Fruit fly (Drosophila melanogaster) whole organism, embryonic: ENCODE results near the gene Sf3b1.

ENCODE experiments used
- Atf3 ChIP-seq: fragments of 200-800 bp; sonication (Bioruptor generic); optimal IDR thresholded peaks from 3 replicates; lab custom pipeline; 2016; ENCODE audit warnings: missing biosample characterization, missing genetic modification characterization
- CG11085 ChIP-seq: fragments of 200-800 bp; sonication (Bioruptor generic); IDR thresholded peaks from 2 replicates; pipeline ENCODE4 v1.3.6; 2022; ENCODE audit warnings: missing biosample characterization, missing genetic modification characterization
- CG12391 ChIP-seq: fragments of 200-800 bp; sonication (Bioruptor generic); optimal IDR thresholded peaks from 3 replicates; lab custom pipeline; 2018; ENCODE audit warnings: missing biosample characterization, mild to moderate bottlenecking, missing genetic modification characterization, moderate library complexity
- CG1529 ChIP-seq: fragments of 200-800 bp; sonication (Bioruptor generic); optimal IDR thresholded peaks from 3 replicates; lab custom pipeline; 2018; ENCODE audit warnings: missing biosample characterization, missing genetic modification characterization
- CG1602 ChIP-seq: fragments of 200-800 bp; sonication (Bioruptor generic); optimal IDR thresholded peaks from 3 replicates; lab custom pipeline; 2016; ENCODE audit warnings: missing biosample characterization, missing genetic modification characterization
- CG17328 ChIP-seq: fragments of 200-800 bp; sonication (Bioruptor generic); IDR thresholded peaks from 2 replicates; pipeline ENCODE4 v1.3.6; 2022; ENCODE audit warnings: missing biosample characterization, missing genetic modification characterization
- CG17829 ChIP-seq: fragments of 200-800 bp; optimal IDR thresholded peaks from 2 replicates; lab custom pipeline; 2019; ENCODE audit warnings: missing biosample characterization, mild to moderate bottlenecking, missing genetic modification characterization, moderate library complexity
- CG1832 ChIP-seq: fragments of 200-800 bp; sonication (Bioruptor generic); optimal IDR thresholded peaks from 2 replicates; lab custom pipeline; 2017; ENCODE audit warnings: missing biosample characterization, mild to moderate bottlenecking, missing genetic modification characterization, inconsistent platforms
- CG2120 ChIP-seq: fragments of 200-800 bp; sonication (Bioruptor generic); optimal IDR thresholded peaks from 3 replicates; lab custom pipeline; 2016; ENCODE audit warnings: missing biosample characterization, missing genetic modification characterization
- CG2712 ChIP-seq: fragments of 200-800 bp; optimal IDR thresholded peaks from 3 replicates; lab custom pipeline; 2019; ENCODE audit warnings: missing biosample characterization, mild to moderate bottlenecking, missing genetic modification characterization, moderate library complexity
- CG3847 ChIP-seq: fragments of 200-800 bp; sonication (Bioruptor generic); IDR thresholded peaks from 2 replicates; pipeline ENCODE4 v1.3.6; 2022; ENCODE audit warnings: missing biosample characterization, missing genetic modification characterization
- CG42726 ChIP-seq: fragments of 200-800 bp; sonication (Bioruptor generic); IDR thresholded peaks from 2 replicates; pipeline ENCODE4 v1.3.6; 2022; ENCODE audit warnings: missing biosample characterization, missing genetic modification characterization; ENCODE audit not compliant: partially characterized antibody
- CG4360 ChIP-seq: fragments of 200-800 bp; sonication (Bioruptor generic); IDR thresholded peaks from 2 replicates; pipeline ENCODE4 v1.3.6; 2022; ENCODE audit warnings: missing biosample characterization, missing genetic modification characterization
- CG4404 ChIP-seq: fragments of 200-800 bp; sonication (Bioruptor generic); IDR thresholded peaks from 2 replicates; pipeline ENCODE4 v1.3.6; 2022; ENCODE audit warnings: missing biosample characterization, missing genetic modification characterization
- CG4854 ChIP-seq: fragments of 200-800 bp; sonication (Bioruptor generic); optimal IDR thresholded peaks from 2 replicates; lab custom pipeline; 2016; ENCODE audit warnings: missing biosample characterization, missing genetic modification characterization, inconsistent platforms
- CG6654 ChIP-seq: fragments of 200-800 bp; sonication (Bioruptor generic); optimal IDR thresholded peaks from 2 replicates; lab custom pipeline; 2017; ENCODE audit warnings: missing biosample characterization, mild to moderate bottlenecking, missing genetic modification characterization
- CG7745 ChIP-seq: fragments of 200-800 bp; sonication (Bioruptor generic); optimal IDR thresholded peaks from 2 replicates; lab custom pipeline; 2018; ENCODE audit warnings: missing biosample characterization, mild to moderate bottlenecking, missing genetic modification characterization, moderate library complexity
- CG7987 ChIP-seq: fragments of 200-800 bp; sonication (Bioruptor generic); optimal IDR thresholded peaks from 2 replicates; lab custom pipeline; 2018; ENCODE audit warnings: missing biosample characterization, mild to moderate bottlenecking, missing genetic modification characterization, moderate library complexity
- CG8765 ChIP-seq: fragments of 200-800 bp; sonication (Bioruptor generic); IDR thresholded peaks from 2 replicates; pipeline ENCODE4 v1.3.6; 2022; ENCODE audit warnings: missing biosample characterization, missing genetic modification characterization
- CG9797 ChIP-seq: fragments of 200-800 bp; sonication (Bioruptor generic); optimal IDR thresholded peaks from 3 replicates; lab custom pipeline; 2018; ENCODE audit warnings: missing biosample characterization, mild to moderate bottlenecking, missing genetic modification characterization
- CG9876 ChIP-seq: fragments of 200-800 bp; sonication (Bioruptor generic); optimal IDR thresholded peaks from 2 replicates; lab custom pipeline; 2016; ENCODE audit warnings: missing biosample characterization, missing genetic modification characterization
- Chrac-16 ChIP-seq: fragments of 200-800 bp; sonication (Bioruptor generic); optimal IDR thresholded peaks from 3 replicates; lab custom pipeline; 2016; ENCODE audit warnings: missing biosample characterization, missing genetic modification characterization
- Dip3 ChIP-seq: fragments of 200-800 bp; sonication (Bioruptor generic); optimal IDR thresholded peaks from 3 replicates; lab custom pipeline; 2016; ENCODE audit warnings: missing biosample characterization, missing genetic modification characterization
- Doc3 ChIP-seq: fragments of 200-800 bp; sonication (Bioruptor generic); IDR thresholded peaks from 3 replicates; pipeline ENCODE4 v1.3.6; 2022; ENCODE audit warnings: missing biosample characterization, missing genetic modification characterization; ENCODE audit not compliant: partially characterized antibody
- Dp ChIP-seq: fragments of 200-800 bp; sonication (Bioruptor generic); optimal IDR thresholded peaks from 2 replicates; lab custom pipeline; 2018; ENCODE audit warnings: missing biosample characterization, mild to moderate bottlenecking, missing genetic modification characterization, moderate library complexity
- Ets65A ChIP-seq: fragments of 200-800 bp; sonication (Bioruptor generic); peaks from one replicate; lab custom pipeline; 2016; ENCODE audit warnings: missing biosample characterization, missing genetic modification characterization
- MTF-1 ChIP-seq: fragments of 200-800 bp; sonication (Bioruptor generic); optimal IDR thresholded peaks from 2 replicates; lab custom pipeline; 2018; ENCODE audit warnings: missing biosample characterization, mild to moderate bottlenecking, missing genetic modification characterization, borderline replicate concordance
- Myb ChIP-seq: fragments of 200-800 bp; sonication (Bioruptor generic); optimal IDR thresholded peaks from 2 replicates; lab custom pipeline; 2016; ENCODE audit warnings: missing biosample characterization, missing genetic modification characterization
- Ravus ChIP-seq: fragments of 200-800 bp; sonication (Bioruptor generic); IDR thresholded peaks from 2 replicates; pipeline ENCODE4 v1.3.6; 2022; ENCODE audit warnings: missing biosample characterization, missing genetic modification characterization
- Rfx ChIP-seq: fragments of 200-800 bp; sonication (Bioruptor generic); IDR thresholded peaks from 2 replicates; pipeline ENCODE4 v1.3.6; 2022; ENCODE audit warnings: missing biosample characterization, missing genetic modification characterization
- Rx ChIP-seq: fragments of 200-800 bp; sonication (Bioruptor generic); IDR thresholded peaks from 2 replicates; pipeline ENCODE4 v1.3.6; 2022; ENCODE audit warnings: missing biosample characterization, missing genetic modification characterization
- Scr ChIP-seq: fragments of 200-800 bp; sonication (Bioruptor generic); IDR thresholded peaks from 2 replicates; pipeline ENCODE4 v1.3.6; 2022; ENCODE audit warnings: missing biosample characterization, missing genetic modification characterization; ENCODE audit not compliant: partially characterized antibody
- Sry-β ChIP-seq: fragments of 200-800 bp; sonication (Bioruptor generic); optimal IDR thresholded peaks from 2 replicates; lab custom pipeline; 2018; ENCODE audit warnings: missing biosample characterization, mild to moderate bottlenecking, missing genetic modification characterization, moderate library complexity
- ato ChIP-seq: fragments of 200-800 bp; sonication (Bioruptor generic); IDR thresholded peaks from 2 replicates; pipeline ENCODE4 v1.3.6; 2022; ENCODE audit warnings: missing biosample characterization, missing genetic modification characterization; ENCODE audit not compliant: partially characterized antibody
- bcd ChIP-seq: fragments of 200-800 bp; sonication (Bioruptor generic); optimal IDR thresholded peaks from 2 replicates; lab custom pipeline; 2017; ENCODE audit warnings: missing biosample characterization, mild to moderate bottlenecking, missing genetic modification characterization
- br ChIP-seq: fragments of >200 bp; optimal IDR thresholded peaks from 2 replicates; lab custom pipeline; 2017
- cg ChIP-seq: fragments of 200-800 bp; sonication (Bioruptor generic); optimal IDR thresholded peaks from 3 replicates; lab custom pipeline; 2019; ENCODE audit warnings: missing biosample characterization, mild to moderate bottlenecking, missing genetic modification characterization, moderate library complexity
- ci ChIP-seq: fragments of 200-800 bp; sonication (Bioruptor generic); IDR thresholded peaks from 3 replicates; pipeline ENCODE4 v1.3.6; 2022; ENCODE audit warnings: missing biosample characterization, missing genetic modification characterization
- dm ChIP-seq: fragments of 200-800 bp; sonication (Bioruptor generic); optimal IDR thresholded peaks from 3 replicates; lab custom pipeline; 2016; ENCODE audit warnings: missing biosample characterization, missing genetic modification characterization
- fd64A ChIP-seq: fragments of 200-800 bp; sonication (Bioruptor generic); optimal IDR thresholded peaks from 3 replicates; lab custom pipeline; 2018; ENCODE audit warnings: missing biosample characterization, mild to moderate bottlenecking, missing genetic modification characterization
- fd96Cb ChIP-seq: fragments of 200-800 bp; sonication (Bioruptor generic); optimal IDR thresholded peaks from 2 replicates; lab custom pipeline; 2018; ENCODE audit warnings: missing biosample characterization, mild to moderate bottlenecking, missing genetic modification characterization, moderate library complexity
- gro ChIP-seq: fragments of 200-800 bp; sonication (Bioruptor generic); optimal IDR thresholded peaks from 2 replicates; lab custom pipeline; 2016; ENCODE audit warnings: missing biosample characterization, missing genetic modification characterization
- gsb ChIP-seq: fragments of 200-800 bp; sonication (Bioruptor generic); IDR thresholded peaks from 2 replicates; pipeline ENCODE4 v1.3.6; 2022; ENCODE audit warnings: missing biosample characterization, missing genetic modification characterization
- gsb-n ChIP-seq: fragments of 200-800 bp; sonication (Bioruptor generic); optimal IDR thresholded peaks from 3 replicates; lab custom pipeline; 2018; ENCODE audit warnings: missing biosample characterization, mild to moderate bottlenecking, missing genetic modification characterization
- klu ChIP-seq: fragments of 200-800 bp; sonication (Bioruptor generic); IDR thresholded peaks from 2 replicates; pipeline ENCODE4 v1.3.6; 2022; ENCODE audit warnings: missing biosample characterization, missing genetic modification characterization
- oc ChIP-seq: fragments of 200-800 bp; sonication (Bioruptor generic); optimal IDR thresholded peaks from 2 replicates; lab custom pipeline; 2018; ENCODE audit warnings: missing biosample characterization, mild to moderate bottlenecking, missing genetic modification characterization, moderate library complexity
- tap ChIP-seq: fragments of 200-800 bp; optimal IDR thresholded peaks from 3 replicates; lab custom pipeline; 2019; ENCODE audit warnings: missing biosample characterization, mild to moderate bottlenecking, missing genetic modification characterization, moderate library complexity
- unc-4 ChIP-seq: fragments of 200-800 bp; sonication (Bioruptor generic); IDR thresholded peaks from 2 replicates; pipeline ENCODE4 v1.3.6; 2022; ENCODE audit warnings: missing biosample characterization, missing genetic modification characterization; ENCODE audit not compliant: partially characterized antibody
- unpg ChIP-seq: fragments of 200-800 bp; sonication (Bioruptor generic); optimal IDR thresholded peaks from 3 replicates; lab custom pipeline; 2018; ENCODE audit warnings: missing biosample characterization, mild to moderate bottlenecking, missing genetic modification characterization, moderate library complexity
- wor ChIP-seq: fragments of 200-800 bp; sonication (Bioruptor generic); IDR thresholded peaks from 2 replicates; pipeline ENCODE4 v1.3.6; 2022; ENCODE audit warnings: missing biosample characterization, missing genetic modification characterization

Sf3b1 gene

DNA sequence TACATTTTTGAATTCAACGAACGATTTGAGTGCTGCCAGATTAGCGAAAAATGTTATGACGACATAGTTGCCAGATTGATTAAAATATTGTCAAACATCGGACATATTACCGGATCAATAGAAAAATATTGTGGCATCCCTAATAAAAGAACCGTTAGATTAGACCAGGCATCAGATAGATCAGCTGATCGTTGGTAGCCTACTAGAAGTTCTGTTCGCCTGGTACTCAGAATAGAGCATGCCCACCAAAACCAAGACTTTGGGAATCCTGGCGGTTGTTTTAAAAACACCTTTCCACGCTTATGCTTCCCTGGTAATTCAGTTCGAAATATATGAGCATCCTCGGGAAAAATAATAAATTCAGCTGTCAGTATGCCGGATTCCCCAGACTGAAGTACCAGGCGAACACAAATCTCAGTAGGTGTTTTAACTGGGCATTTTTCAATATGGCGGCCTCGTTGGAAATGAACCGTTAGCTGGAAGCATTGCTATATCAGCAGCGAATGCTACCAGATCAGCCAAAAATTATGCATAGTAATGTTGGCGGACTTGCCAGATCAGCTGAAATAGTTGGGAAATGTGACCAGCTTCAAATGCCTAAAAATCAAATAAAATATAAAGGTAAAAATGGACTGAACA is 27.4 kb upstream of the Sf3b1 start (continued):
- TF ChIP-seq fd96Cb (tag; lab: Kevin White, UChicago) (no peak), CG4404 (no peak), Ravus (no peak), oc (peak; percentile 36), Dp (GFP tag; lab: Kevin White, UChicago) (peak; percentile 71), CG1832 (no peak), Chrac-16 (GFP tag; lab: Kevin White, UChicago) (no peak), CG8765 (no peak), CG1529 (GFP tag; lab: Kevin White, UChicago) (no peak), CG4854 (no peak), Dip3 (no peak), Doc3 (GFP tag; lab: Robert Waterston, UW) (peak; percentile 61; the same call in 1 of the 3 replicates), unpg (GFP tag; lab: Kevin White, UChicago) (peak; percentile 19), dm (peak; percentile 63)

DNA sequence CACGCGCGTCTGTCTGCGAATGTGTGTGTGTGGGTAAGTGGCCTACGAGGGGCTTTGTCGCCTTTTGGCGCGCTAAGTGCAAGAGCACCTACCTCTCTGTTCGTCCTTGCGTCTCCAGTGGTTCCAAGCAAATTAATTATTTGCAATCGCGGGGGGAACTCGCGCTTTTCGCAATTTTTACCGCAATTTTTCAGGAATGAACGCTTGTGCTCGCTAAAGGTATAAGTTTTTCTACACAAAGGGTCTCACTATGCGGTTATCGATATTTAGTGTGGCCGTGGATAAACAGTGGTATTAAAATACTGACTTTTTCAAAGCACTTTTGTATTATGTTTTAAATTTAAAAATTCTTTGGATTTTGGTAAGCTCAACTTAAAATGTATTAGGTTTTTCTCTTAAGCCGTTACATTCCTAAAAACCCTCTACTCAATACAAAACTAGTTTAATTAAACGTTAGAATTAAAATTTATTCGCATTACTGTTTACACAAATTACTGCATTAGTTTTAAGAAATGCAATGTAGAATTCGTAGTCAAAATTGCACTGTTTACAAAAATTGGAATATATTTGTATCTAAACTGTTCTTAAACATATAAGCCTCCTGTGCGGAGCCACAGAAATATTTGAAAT is 25.7 kb upstream of the Sf3b1 start, which contains the start of gene lwr:
lwr (minus strand) TSS at position 243 of the 630 bp plus-strand sequence.
- TF ChIP-seq CG1602 (no peak), cg (GFP tag; lab: Kevin White, UChicago) (peak; percentile 71), CG17328 (no peak), ci (GFP tag; lab: Robert Waterston, UW) (no peak), unc-4 (GFP tag; lab: Robert Waterston, UW) (peak; percentile 65), ato (GFP tag; lab: Robert Waterston, UW) (no peak), Sry-β (GFP tag; lab: Kevin White, UChicago) (no peak), Rfx (GFP tag; lab: Robert Waterston, UW) (no peak), gsb (GFP tag; lab: Robert Waterston, UW) (no peak), CG2712 (tag; lab: Kevin White, UChicago) (peak; percentile 14), Atf3 (GFP tag; lab: Kevin White, UChicago) (no peak), gsb-n (no peak), bcd (no peak), tap (no peak), CG9876 (no peak), Rx (no peak), CG7987 (no peak), Ets65A (no peak), CG9797 (GFP tag; lab: Kevin White, UChicago) (peak; percentile 89), CG17829 (peak; percentile 22), CG2120 (GFP tag; lab: Kevin White, UChicago) (peak; percentile 11), CG7745 (no peak), MTF-1 (GFP tag; lab: Kevin White, UChicago) (no peak), wor (GFP tag; lab: Robert Waterston, UW) (no peak), br (lab: Kevin White, UChicago) (no peak), klu (GFP tag; lab: Robert Waterston, UW) (no peak), Scr (GFP tag; lab: Robert Waterston, UW) (peak; percentile 57), fd64A (GFP tag; lab: Kevin White, UChicago) (no peak), CG6654 (no peak), CG12391 (tag; lab: Kevin White, UChicago) (peak; percentile 16), CG11085 (GFP tag; lab: Robert Waterston, UW) (no peak), Myb (GFP tag; lab: Kevin White, UChicago) (peak; percentile 73), CG4360 (GFP tag; lab: Robert Waterston, UW) (no peak), gro (no peak), CG42726 (peak; percentile 47; the same call in 1 of the 2 replicates), CG3847 (GFP tag; lab: Robert Waterston, UW) (no peak)
